Fruit fly (Drosophila melanogaster) whole organism, embryonic: ENCODE measurements around the gene CG10663.

Source experiments
- BEAF-32 ChIP-seq: fragments of 200-800 bp; sonication (Bioruptor generic); optimal IDR thresholded peaks from 3 replicates; lab custom pipeline; 2017; ENCODE audit warnings: missing biosample characterization, missing genetic modification characterization, mild to moderate bottlenecking, moderate library complexity, missing genetic modification reagents
- CG10543 ChIP-seq: fragments of 200-800 bp; sonication (Bioruptor generic); optimal IDR thresholded peaks from 3 replicates; lab custom pipeline; 2017; ENCODE audit warnings: missing biosample characterization, mild to moderate bottlenecking, missing genetic modification characterization, moderate library complexity
- CG4854 ChIP-seq: fragments of 200-800 bp; sonication (Bioruptor generic); optimal IDR thresholded peaks from 2 replicates; lab custom pipeline; 2016; ENCODE audit warnings: missing biosample characterization, missing genetic modification characterization, inconsistent platforms
- aop ChIP-seq: fragments of 200-800 bp; sonication (Bioruptor generic); IDR thresholded peaks from 2 replicates; pipeline ENCODE4 v1.3.6; 2022; ENCODE audit warnings: missing biosample characterization, missing genetic modification characterization

- TF ChIP-seq CG4854 (GFP tag; lab: Kevin White, UChicago) (no peak), aop (GFP tag; lab: Robert Waterston, UW) (no peak), CG10543 (GFP tag; lab: Kevin White, UChicago) (no peak), BEAF-32 (GFP tag; lab: Kevin White, UChicago) (no peak)
Measured at dm6 chr3L:12461953-12462352, 22.9 kb downstream of the CG10663 start.
